Worm (Caenorhabditis elegans): ENCODE data around the gene T04H1.5.

T04H1.5 gene

ce11 chrV:12256398-12256797 is 5.3 kb downstream of the T04H1.5 start, which contains the start of gene ugt-55:
Gene ugt-55, plus strand, starts transcription at chrV:12256698.
- TF ChIP-seq sdz-38 (tag; optimal IDR thresholded peaks at IDR 0.05) (no peak), mel-28 (tag; optimal IDR thresholded peaks at IDR 0.05; ENCODE audit: borderline replicate concordance) (no peak), madf-10 (tag; optimal IDR thresholded peaks at IDR 0.05) (no peak), nhr-120 (GFP tag; IDR thresholded peaks at IDR 0.05) (no peak), pha-4 (tag; optimal IDR thresholded peaks at IDR 0.05) (no peak), sptf-2 (GFP tag; optimal IDR thresholded peaks at IDR 0.05) (no peak)

- TF ChIP-seq ztf-22 (GFP tag; optimal IDR thresholded peaks at IDR 0.05) (no peak), aptf-3 (GFP tag; IDR thresholded peaks at IDR 0.05) (no peak), nfyb-1 (GFP tag; IDR thresholded peaks at IDR 0.05) (no peak), hrde-1 (tag; optimal IDR thresholded peaks at IDR 0.05; ENCODE audit: borderline replicate concordance) (no peak), F33H1.4 (GFP tag; IDR thresholded peaks at IDR 0.05) (no peak), ceh-40 (GFP tag; IDR thresholded peaks at IDR 0.05) (no peak), snpc-1.3 (tag; optimal IDR thresholded peaks at IDR 0.05; ENCODE audit: insufficient read depth) (no peak), rpc-1 (optimal IDR thresholded peaks at IDR 0.05) (no peak), rpc-1 (tag; optimal IDR thresholded peaks at IDR 0.05) (no peak), ccch-3 (GFP tag; optimal IDR thresholded peaks at IDR 0.05) (no peak), tlf-1 (GFP tag; optimal IDR thresholded peaks at IDR 0.05) (no peak), repo-1 (tag; optimal IDR thresholded peaks at IDR 0.05) (no peak), F57C9.4 (tag; optimal IDR thresholded peaks at IDR 0.05) (no peak)
Observed at ce11 chrV:12258922-12259321, 7.8 kb downstream of the T04H1.5 start, which contains the start of gene ugt-56. Gene ugt-56, plus strand, starts transcription at chrV:12258982.

DNA sequence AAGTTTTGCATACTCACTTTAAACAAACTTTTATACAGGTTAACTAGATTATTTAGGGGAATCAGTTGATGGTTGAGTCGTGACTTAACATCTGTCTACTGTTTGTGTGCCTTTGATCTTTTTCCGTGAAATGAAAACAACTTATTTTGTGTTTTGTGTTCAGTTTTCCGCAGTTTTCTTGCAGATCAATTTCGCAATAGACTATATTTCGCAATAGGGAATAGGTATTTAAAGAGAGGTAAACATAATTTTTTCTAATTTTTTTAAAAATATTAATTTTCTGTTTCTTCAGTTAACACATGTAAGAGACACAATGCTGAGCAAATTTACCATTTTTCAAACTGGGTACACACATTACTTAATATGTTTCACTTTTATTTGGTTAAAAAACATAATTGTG is 10.2 kb downstream of the T04H1.5 start, which contains the start of gene tbb-6:
tbb-6 (plus strand) TSS at position 155 of the 400 bp plus-strand sequence.
- TF ChIP-seq die-1 (tag; optimal IDR thresholded peaks at IDR 0.05): no peak
- TF ChIP-seq lsy-27 (tag; optimal IDR thresholded peaks at IDR 0.05; ENCODE audit: borderline replicate concordance, insufficient read depth): no peak
- TF ChIP-seq cebp-1 (GFP tag; IDR thresholded peaks at IDR 0.05): peak; percentile 96
- TF ChIP-seq cebp-1 (tag; optimal IDR thresholded peaks at IDR 0.05): peak; percentile 99

DNA sequence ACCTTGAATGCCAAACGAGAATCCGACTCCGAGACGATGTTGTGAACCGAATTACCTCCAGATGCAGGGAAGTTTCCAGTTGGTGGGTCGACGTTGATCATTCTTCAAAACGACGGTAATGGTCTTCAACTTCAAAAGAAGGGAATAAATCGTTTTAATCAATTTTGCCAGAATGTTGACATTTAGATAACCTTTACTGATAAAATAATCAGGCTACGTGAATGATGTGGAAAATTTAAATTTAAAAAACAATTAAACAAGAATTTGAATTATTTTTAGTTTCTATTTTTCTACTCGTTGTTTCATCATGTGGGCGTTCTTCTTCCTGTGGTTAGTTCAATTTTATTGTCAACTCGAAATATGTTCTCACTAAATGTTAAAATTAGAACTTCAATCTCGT is 12.6 kb downstream of the T04H1.5 start, which contains the start of gene ssp-35:
ssp-35 (minus strand) TSS at position 101 of the 400 bp plus-strand sequence.
- TF ChIP-seq ztf-3 (GFP tag; optimal IDR thresholded peaks at IDR 0.05) (no peak), F57C9.4 (tag; optimal IDR thresholded peaks at IDR 0.05) (no peak), sdz-38 (tag; optimal IDR thresholded peaks at IDR 0.05) (no peak), C17E4.6 (GFP tag; IDR thresholded peaks at IDR 0.05) (no peak), egl-18 (GFP tag; IDR thresholded peaks at IDR 0.05) (no peak), F52B5.7 (tag; optimal IDR thresholded peaks at IDR 0.05) (no peak), attf-6 (GFP tag; IDR thresholded peaks at IDR 0.05) (no peak), cebp-1 (GFP tag; IDR thresholded peaks at IDR 0.05) (no peak), cebp-1 (tag; optimal IDR thresholded peaks at IDR 0.05) (no peak), snpc-1.1 (tag; optimal IDR thresholded peaks at IDR 0.05; ENCODE audit: insufficient read depth) (no peak), ceh-58 (GFP tag; IDR thresholded peaks at IDR 0.05) (no peak), F55B11.4 (tag; optimal IDR thresholded peaks at IDR 0.05; ENCODE audit: borderline replicate concordance, insufficient read depth) (no peak), F10E7.11 (tag; optimal IDR thresholded peaks at IDR 0.05) (no peak), hlh-26 (GFP tag; conservative IDR thresholded peaks at IDR 0.05) (no peak), akir-1 (GFP tag; optimal IDR thresholded peaks at IDR 0.05) (no peak)

Data from whole organism, young adult.